Worm (Caenorhabditis elegans): Measurements from ENCODE around the gene cey-1.

The cey-1 gene

DNA sequence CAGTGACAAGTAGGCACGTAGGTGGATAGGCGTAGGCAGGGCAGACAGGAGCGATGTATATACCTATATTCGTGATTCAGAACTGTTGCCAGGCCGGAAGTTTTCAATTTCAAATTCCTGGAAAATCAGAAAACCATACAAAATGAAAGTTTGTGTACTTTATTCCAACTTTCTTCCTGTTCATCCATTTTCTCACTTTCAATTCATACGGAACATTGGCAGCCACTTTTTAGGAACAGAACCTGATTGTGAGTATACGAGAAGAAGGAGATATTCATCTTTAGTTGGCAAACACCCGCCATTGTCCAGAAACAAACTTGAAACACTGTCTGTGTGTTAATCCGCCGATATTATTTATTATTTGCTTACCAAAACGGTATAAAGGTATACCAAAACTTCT, 5.2 kb downstream of the cey-1 start, which contains the start of gene srlf-15:
TSS of gene srlf-15 (plus strand) at position 301 of the 400 bp plus-strand sequence.
- TF ChIP-seq egl-18 (GFP tag; IDR thresholded peaks at IDR 0.05), result no peak
- TF ChIP-seq attf-3 (GFP tag; conservative IDR thresholded peaks at IDR 0.05), result no peak
- no peak for TF ChIP-seq cebp-2 (GFP tag; IDR thresholded peaks at IDR 0.05)
- TF ChIP-seq ceh-58 (GFP tag; IDR thresholded peaks at IDR 0.05), result no peak
- no peak for TF ChIP-seq sea-2 (GFP tag; IDR thresholded peaks at IDR 0.05)
- TF ChIP-seq C17E4.6 (GFP tag; IDR thresholded peaks at IDR 0.05), result no peak
- no peak for TF ChIP-seq dpl-1 (GFP tag; optimal IDR thresholded peaks at IDR 0.05)
- no peak for TF ChIP-seq ceh-27 (GFP tag; optimal IDR thresholded peaks at IDR 0.05)
- TF ChIP-seq lin-40 (tag; optimal IDR thresholded peaks at IDR 0.05), result no peak
- TF ChIP-seq tbx-9 (tag; optimal IDR thresholded peaks at IDR 0.05; ENCODE audit: borderline replicate concordance), result no peak
- no peak for TF ChIP-seq T26A5.8 (tag; optimal IDR thresholded peaks at IDR 0.05)
- no peak for TF ChIP-seq egrh-3 (GFP tag; IDR thresholded peaks at IDR 0.05)
- TF ChIP-seq lin-35 (GFP tag; optimal IDR thresholded peaks at IDR 0.05), result no peak
- no peak for TF ChIP-seq sdz-38 (tag; optimal IDR thresholded peaks at IDR 0.05)

- TF ChIP-seq ets-4 (GFP tag; optimal IDR thresholded peaks at IDR 0.05) (no peak), egl-18 (GFP tag; IDR thresholded peaks at IDR 0.05) (no peak), xnd-1 (tag; optimal IDR thresholded peaks at IDR 0.05) (no peak)
These were observed 8.2 kb downstream of the cey-1 start for ce11 chrII:11032812-11033211.

ce11 chrII:11030297-11030696, 10.7 kb downstream of the cey-1 start, which contains the start of gene nlp-18:
Gene nlp-18 (minus strand): TSS chrII:11030397.
- TF ChIP-seq madf-8 (GFP tag; conservative IDR thresholded peaks at IDR 0.05) (no peak), bed-2 (GFP tag; IDR thresholded peaks at IDR 0.05) (no peak), ama-1 (optimal IDR thresholded peaks at IDR 0.05) (no peak), ama-1 (GFP tag; optimal IDR thresholded peaks at IDR 0.05) (no peak), F37B4.10 (GFP tag; IDR thresholded peaks at IDR 0.05) (no peak), ztf-3 (GFP tag; optimal IDR thresholded peaks at IDR 0.05) (no peak), mxl-1 (tag; optimal IDR thresholded peaks at IDR 0.05) (no peak), B0336.3 (GFP tag; IDR thresholded peaks at IDR 0.05) (no peak), bed-1 (GFP tag; IDR thresholded peaks at IDR 0.05) (no peak), athp-1 (tag; optimal IDR thresholded peaks at IDR 0.05) (no peak), hlh-26 (GFP tag; conservative IDR thresholded peaks at IDR 0.05) (no peak), nfya-1 (tag; optimal IDR thresholded peaks at IDR 0.05; ENCODE audit: borderline replicate concordance, insufficient read depth) (no peak), fkh-3 (tag; optimal IDR thresholded peaks at IDR 0.05) (no peak), dox-1 (GFP tag; IDR thresholded peaks at IDR 0.05) (no peak), sdz-38 (tag; optimal IDR thresholded peaks at IDR 0.05) (no peak), egl-44 (GFP tag; IDR thresholded peaks at IDR 0.05) (no peak), Y67H2A.10 (GFP tag; conservative IDR thresholded peaks at IDR 0.05) (no peak), ztf-18 (tag; optimal IDR thresholded peaks at IDR 0.05) (no peak)

ce11 chrII:11027777-11028176, 13.2 kb downstream of the cey-1 start:
- TF ChIP-seq unc-62 (GFP tag; optimal IDR thresholded peaks at IDR 0.05), result no peak
- no peak for TF ChIP-seq ztf-28 (GFP tag; IDR thresholded peaks at IDR 0.05)
- no peak for TF ChIP-seq ama-1 (optimal IDR thresholded peaks at IDR 0.05)
- no peak for TF ChIP-seq ama-1 (GFP tag; optimal IDR thresholded peaks at IDR 0.05)
- TF ChIP-seq ceh-27 (GFP tag; optimal IDR thresholded peaks at IDR 0.05), result no peak

ce11 chrII:11025566-11025965, 15.4 kb downstream of the cey-1 start, which contains the start of gene F33A8.7:
Gene F33A8.7 (minus strand): TSS chrII:11025666.
- no peak for TF ChIP-seq akir-1 (GFP tag; optimal IDR thresholded peaks at IDR 0.05)
- TF ChIP-seq F49E8.2 (tag; optimal IDR thresholded peaks at IDR 0.05; ENCODE audit: insufficient read depth), result no peak
- no peak for TF ChIP-seq attf-3 (GFP tag; conservative IDR thresholded peaks at IDR 0.05)
- no peak for TF ChIP-seq unc-62 (GFP tag; optimal IDR thresholded peaks at IDR 0.05)
- no peak for TF ChIP-seq lin-26 (GFP tag; IDR thresholded peaks at IDR 0.05)
- no peak for TF ChIP-seq egl-18 (GFP tag; IDR thresholded peaks at IDR 0.05)
